Fruit fly (Drosophila melanogaster): ENCODE data around the gene Ssk.

The Ssk gene

dm6 chr3L:20220374-20220773, 32.1 kb downstream of the Ssk start, which contains the start of gene CG6933:
Gene CG6933, minus strand, starts transcription at chr3L:20220420.
- no peak for TF ChIP-seq dmrt93B (GFP tag; optimal IDR thresholded peaks at IDR 0.05)
- TF ChIP-seq Rel (GFP tag; optimal IDR thresholded peaks at IDR 0.05) = no peak
- no peak for TF ChIP-seq Rel (tag; optimal IDR thresholded peaks at IDR 0.05)

dm6 chr3L:20220918-20221317, 32.6 kb downstream of the Ssk start:
- TF ChIP-seq Dif (GFP tag; optimal IDR thresholded peaks at IDR 0.05; ENCODE audit: partially characterized antibody) (peak; percentile 11), Myc (optimal IDR thresholded peaks at IDR 0.05) (peak; percentile 72), N (GFP tag; optimal IDR thresholded peaks at IDR 0.05) (peak; percentile 72), sv (GFP tag; optimal IDR thresholded peaks at IDR 0.05) (no peak), Vsx2 (GFP tag; optimal IDR thresholded peaks at IDR 0.05; ENCODE audit: partially characterized antibody) (peak; percentile 20)

dm6 chr3L:20221412-20221864, 33.1 kb downstream of the Ssk start, which contains the start of gene CG17145:
Gene CG17145, plus strand, starts transcription at chr3L:20221814.
- TF ChIP-seq br (GFP tag; optimal IDR thresholded peaks at IDR 0.05) (no peak), rgr (GFP tag; optimal IDR thresholded peaks at IDR 0.05) (no peak), lola (GFP tag; optimal IDR thresholded peaks at IDR 0.05) (no peak), ey (GFP tag; optimal IDR thresholded peaks at IDR 0.05) (no peak), GATAd (GFP tag; optimal IDR thresholded peaks at IDR 0.05) (no peak), Mio (GFP tag; optimal IDR thresholded peaks at IDR 0.05) (no peak), Dfd (GFP tag; optimal IDR thresholded peaks at IDR 0.05) (no peak), tai (GFP tag; optimal IDR thresholded peaks at IDR 0.05) (no peak), psq (GFP tag; optimal IDR thresholded peaks at IDR 0.05) (no peak), dmrt93B (GFP tag; optimal IDR thresholded peaks at IDR 0.05) (no peak)

- TF ChIP-seq HLH106 (tag; optimal IDR thresholded peaks at IDR 0.05) (no peak), CG32264 (GFP tag; optimal IDR thresholded peaks at IDR 0.05) (no peak)
These were observed 34.3 kb downstream of the Ssk start for dm6 chr3L:20222617-20223016.

dm6 chr3L:20223398-20223951, 35.2 kb downstream of the Ssk start, which contains the start of gene CG17147:
Gene CG17147, plus strand, starts transcription at chr3L:20223932.
- TF ChIP-seq pan (optimal IDR thresholded peaks at IDR 0.05) (no peak), GATAd (GFP tag; optimal IDR thresholded peaks at IDR 0.05) (no peak), woc (GFP tag; optimal IDR thresholded peaks at IDR 0.05) (no peak), Rel (GFP tag; optimal IDR thresholded peaks at IDR 0.05) (no peak), Rel (tag; optimal IDR thresholded peaks at IDR 0.05) (no peak), sv (GFP tag; optimal IDR thresholded peaks at IDR 0.05) (no peak), Dif (GFP tag; optimal IDR thresholded peaks at IDR 0.05; ENCODE audit: partially characterized antibody) (no peak), Sp1 (GFP tag; optimal IDR thresholded peaks at IDR 0.05) (no peak)

dm6 chr3L:20226153-20226552, 37.8 kb downstream of the Ssk start:
- peak; percentile 45 for TF ChIP-seq Myc (optimal IDR thresholded peaks at IDR 0.05)
- no peak for TF ChIP-seq Mio (GFP tag; optimal IDR thresholded peaks at IDR 0.05)
- peak in 1 of 2 experiments; percentile 54 for TF ChIP-seq dl (GFP tag; optimal IDR thresholded peaks at IDR 0.05; ENCODE audit: insufficient read depth in 1 of 2, partially characterized antibody in 2 of 2)
- peak; percentile 69 for TF ChIP-seq Dif (GFP tag; optimal IDR thresholded peaks at IDR 0.05; ENCODE audit: partially characterized antibody)
- TF ChIP-seq Vsx2 (GFP tag; optimal IDR thresholded peaks at IDR 0.05; ENCODE audit: partially characterized antibody) = peak; percentile 92
- no peak for TF ChIP-seq GATAd (GFP tag; optimal IDR thresholded peaks at IDR 0.05)
- TF ChIP-seq Hr78 (GFP tag; optimal IDR thresholded peaks at IDR 0.05) = no peak
- no peak for TF ChIP-seq sage (GFP tag; optimal IDR thresholded peaks at IDR 0.05)

- TF ChIP-seq jim (GFP tag; optimal IDR thresholded peaks at IDR 0.05) (no peak), Dif (GFP tag; optimal IDR thresholded peaks at IDR 0.05; ENCODE audit: partially characterized antibody) (peak; percentile 80)
These were observed 42.0 kb downstream of the Ssk start for dm6 chr3L:20230178-20230775.

Measured in whole organism, wandering third instar larva.